Worm (Caenorhabditis elegans) whole organism, early embryonic: ENCODE measurements around the gene T07H3.8.

Source experiments
- B0310.2 ChIP-seq: sonication (generic microtip); optimal IDR thresholded peaks from 2 replicates; lab custom pipeline; 2016; ENCODE audit warnings: mild to moderate bottlenecking, missing genetic modification characterization, missing compliant biosample characterization
- F13C5.2 ChIP-seq: sonication (generic microtip); optimal IDR thresholded peaks from 2 replicates; lab custom pipeline; 2017; ENCODE audit warnings: mild to moderate bottlenecking, missing genetic modification characterization, inconsistent platforms, missing compliant biosample characterization
- aly-1 ChIP-seq: sonication (generic microtip); optimal IDR thresholded peaks from 2 replicates; lab custom pipeline; 2016; ENCODE audit warnings: missing genetic modification characterization, missing compliant biosample characterization
- ama-1 ChIP-seq: fragments of 150-350 bp; optimal IDR thresholded peaks from 2 replicates; lab custom pipeline; 2014
- ceh-13 ChIP-seq: fragments of 200-800 bp; sonication (Bioruptor generic); optimal IDR thresholded peaks from 2 replicates; lab custom pipeline; 2018; ENCODE audit warnings: mild to moderate bottlenecking, missing genetic modification characterization, missing compliant biosample characterization
- ceh-36 ChIP-seq: sonication (generic microtip); optimal IDR thresholded peaks from 2 replicates; lab custom pipeline; 2016; ENCODE audit warnings: missing genetic modification characterization, inconsistent platforms, missing compliant biosample characterization
- ets-7 ChIP-seq: sonication (generic microtip); optimal IDR thresholded peaks from 2 replicates; lab custom pipeline; 2016; ENCODE audit warnings: missing genotype, missing genetic modification characterization, missing compliant biosample characterization
- flt-1 ChIP-seq: fragments of 200-800 bp; sonication (Bioruptor generic); IDR thresholded peaks from 2 replicates; pipeline ENCODE4 v1.3.6; 2022; ENCODE audit warnings: missing genetic modification characterization, missing compliant biosample characterization
- hmbx-1 ChIP-seq: sonication (generic microtip); optimal IDR thresholded peaks from 2 replicates; lab custom pipeline; 2016; ENCODE audit warnings: mild to moderate bottlenecking, missing genetic modification characterization, missing compliant biosample characterization
- hmg-4 ChIP-seq: fragments of 200-800 bp; sonication (Bioruptor generic); optimal IDR thresholded peaks from 2 replicates; lab custom pipeline; 2018; ENCODE audit warnings: mild to moderate bottlenecking, missing genetic modification characterization, missing compliant biosample characterization
- hnd-1 ChIP-seq: sonication (generic microtip); optimal IDR thresholded peaks from 2 replicates; lab custom pipeline; 2016; ENCODE audit warnings: missing genetic modification characterization, missing compliant biosample characterization
- pes-1 ChIP-seq: fragments of 200-800 bp; sonication (Bioruptor generic); IDR thresholded peaks from 2 replicates; pipeline ENCODE4 v1.3.6; 2022; ENCODE audit warnings: missing genetic modification reagents, missing genetic modification characterization, missing compliant biosample characterization
- scrt-1 ChIP-seq: fragments of 200-800 bp; sonication (Bioruptor generic); IDR thresholded peaks from 2 replicates; pipeline ENCODE4 v1.3.6; 2022; ENCODE audit warnings: missing genetic modification characterization, missing compliant biosample characterization
- sea-1 ChIP-seq: fragments of 200-800 bp; sonication (Bioruptor generic); conservative IDR thresholded peaks from 2 replicates; pipeline ENCODE4 v1.3.6; 2022; ENCODE audit warnings: missing genetic modification characterization, missing compliant biosample characterization
- tbx-11 ChIP-seq: fragments of 200-800 bp; sonication (Bioruptor generic); IDR thresholded peaks from 2 replicates; pipeline ENCODE4 v1.3.6; 2022; ENCODE audit warnings: missing genetic modification characterization, missing compliant biosample characterization
- tbx-37 ChIP-seq: fragments of 200-800 bp; sonication (Bioruptor generic); conservative IDR thresholded peaks from 2 replicates; pipeline ENCODE4 v1.3.6; 2022; ENCODE audit warnings: missing genetic modification reagents, missing genetic modification characterization, missing compliant biosample characterization
- tra-4 ChIP-seq: sonication (generic microtip); optimal IDR thresholded peaks from 2 replicates; lab custom pipeline; 2017; ENCODE audit warnings: missing genetic modification characterization, missing compliant biosample characterization

T07H3.8 gene

ce11 chrII:1606079-1606478 lies 19.7 kb downstream of the T07H3.8 start, which contains the start of gene bath-33:
Gene bath-33, minus strand, starts transcription at chrII:1606179.
- TF ChIP-seq B0310.2 (no peak), ceh-36 (tag; lab: Kevin White, UChicago) (no peak), F13C5.2 (tag; lab: Kevin White, UChicago) (no peak), hmg-4 (no peak), tbx-11 (GFP tag; lab: Robert Waterston, UW) (no peak), flt-1 (no peak), ama-1 (lab: Kevin White, UChicago) (no peak), ceh-13 (GFP tag; lab: Kevin White, UChicago) (no peak), sea-1 (GFP tag; lab: Robert Waterston, UW) (no peak), hmbx-1 (no peak), tra-4 (no peak), tbx-37 (GFP tag; lab: Robert Waterston, UW) (no peak)

ce11 chrII:1607575-1607974 lies 21.2 kb downstream of the T07H3.8 start:
- TF ChIP-seq ceh-13 (GFP tag; lab: Kevin White, UChicago) (no peak), ets-7 (tag; lab: Kevin White, UChicago) (no peak), tra-4 (no peak), B0310.2 (no peak), scrt-1 (no peak), hnd-1 (tag; lab: Kevin White, UChicago) (no peak), hmbx-1 (no peak), tbx-11 (GFP tag; lab: Robert Waterston, UW) (no peak), flt-1 (no peak), ama-1 (lab: Kevin White, UChicago) (no peak), pes-1 (GFP tag; lab: Robert Waterston, UW) (no peak), hmg-4 (no peak), tbx-37 (GFP tag; lab: Robert Waterston, UW) (no peak), F13C5.2 (tag; lab: Kevin White, UChicago) (no peak), aly-1 (no peak), ceh-36 (tag; lab: Kevin White, UChicago) (no peak), sea-1 (GFP tag; lab: Robert Waterston, UW) (no peak)

- TF ChIP-seq ama-1 (lab: Kevin White, UChicago) (no peak), hmg-4 (no peak), tra-4 (no peak), flt-1 (no peak), tbx-37 (GFP tag; lab: Robert Waterston, UW) (no peak), F13C5.2 (tag; lab: Kevin White, UChicago) (no peak), ets-7 (tag; lab: Kevin White, UChicago) (no peak), hmbx-1 (no peak), B0310.2 (no peak), tbx-11 (GFP tag; lab: Robert Waterston, UW) (no peak)
Measured at ce11 chrII:1608915-1609314, 22.5 kb downstream of the T07H3.8 start.

- no peak for TF ChIP-seq hmg-4
- TF ChIP-seq pes-1 (GFP tag; lab: Robert Waterston, UW) = no peak
- no peak for TF ChIP-seq sea-1 (GFP tag; lab: Robert Waterston, UW)
- no peak for TF ChIP-seq ceh-13 (GFP tag; lab: Kevin White, UChicago)
- TF ChIP-seq F13C5.2 (tag; lab: Kevin White, UChicago) = no peak
- no peak for TF ChIP-seq hnd-1 (tag; lab: Kevin White, UChicago)
- TF ChIP-seq aly-1 = no peak
- TF ChIP-seq ceh-36 (tag; lab: Kevin White, UChicago) = no peak
- TF ChIP-seq B0310.2 = no peak
- no peak for TF ChIP-seq scrt-1
- TF ChIP-seq ama-1 (lab: Kevin White, UChicago) = no peak
- no peak for TF ChIP-seq tbx-11 (GFP tag; lab: Robert Waterston, UW)
- no peak for TF ChIP-seq ets-7 (tag; lab: Kevin White, UChicago)
- TF ChIP-seq tbx-37 (GFP tag; lab: Robert Waterston, UW) = no peak
- TF ChIP-seq flt-1 = no peak
- TF ChIP-seq tra-4 = no peak
- no peak for TF ChIP-seq hmbx-1
Measured at ce11 chrII:1610630-1611029, 24.2 kb downstream of the T07H3.8 start, which contains the start of gene fbxa-163. Gene fbxa-163, minus strand, starts transcription at chrII:1610730.

ce11 chrII:1613972-1614371 lies 27.6 kb downstream of the T07H3.8 start, which contains the start of gene fbxa-164:
Gene fbxa-164, minus strand, starts transcription at chrII:1614072.
- TF ChIP-seq ceh-13 (GFP tag; lab: Kevin White, UChicago) = no peak
- TF ChIP-seq scrt-1 = no peak
- TF ChIP-seq hmg-4 = no peak
- TF ChIP-seq flt-1 = no peak
- no peak for TF ChIP-seq B0310.2
- TF ChIP-seq hmbx-1 = no peak
- TF ChIP-seq ceh-36 (tag; lab: Kevin White, UChicago) = no peak

- TF ChIP-seq tra-4 (no peak), scrt-1 (no peak), hmbx-1 (no peak), B0310.2 (no peak), pes-1 (GFP tag; lab: Robert Waterston, UW) (no peak), aly-1 (no peak), flt-1 (no peak), tbx-37 (GFP tag; lab: Robert Waterston, UW) (no peak), ama-1 (lab: Kevin White, UChicago) (no peak)
Measured at ce11 chrII:1616382-1616781, 30.0 kb downstream of the T07H3.8 start, which contains the start of gene fbxa-165. Gene fbxa-165, minus strand, starts transcription at chrII:1616482.

ce11 chrII:1618948-1619347 lies 32.5 kb downstream of the T07H3.8 start, which contains the start of gene fbxa-166:
Gene fbxa-166, minus strand, starts transcription at chrII:1619048.
- TF ChIP-seq ets-7 (tag; lab: Kevin White, UChicago) (no peak), F13C5.2 (tag; lab: Kevin White, UChicago) (no peak), hmg-4 (no peak), ceh-13 (GFP tag; lab: Kevin White, UChicago) (no peak), sea-1 (GFP tag; lab: Robert Waterston, UW) (no peak), ceh-36 (tag; lab: Kevin White, UChicago) (no peak), B0310.2 (no peak), tbx-37 (GFP tag; lab: Robert Waterston, UW) (no peak), flt-1 (no peak), tra-4 (no peak), aly-1 (no peak), ama-1 (lab: Kevin White, UChicago) (no peak)

- no peak for TF ChIP-seq ama-1 (lab: Kevin White, UChicago)
- no peak for TF ChIP-seq ceh-13 (GFP tag; lab: Kevin White, UChicago)
- no peak for TF ChIP-seq sea-1 (GFP tag; lab: Robert Waterston, UW)
- TF ChIP-seq pes-1 (GFP tag; lab: Robert Waterston, UW) = no peak
- no peak for TF ChIP-seq tra-4
- no peak for TF ChIP-seq flt-1
- no peak for TF ChIP-seq B0310.2
- no peak for TF ChIP-seq ceh-36 (tag; lab: Kevin White, UChicago)
- no peak for TF ChIP-seq tbx-37 (GFP tag; lab: Robert Waterston, UW)
- TF ChIP-seq hmbx-1 = no peak
- no peak for TF ChIP-seq ets-7 (tag; lab: Kevin White, UChicago)
- no peak for TF ChIP-seq tbx-11 (GFP tag; lab: Robert Waterston, UW)
Measured at ce11 chrII:1621180-1621579, 34.8 kb downstream of the T07H3.8 start, which contains the start of gene fbxa-158. Gene fbxa-158, minus strand, starts transcription at chrII:1621280.
